Fruit fly (Drosophila melanogaster) whole organism: ENCODE results near the gene GstD2.

ENCODE experiments used
- CG8478 ChIP-seq: fragments of >200 bp; optimal IDR thresholded peaks from 2 replicates; lab custom pipeline; 2018; ENCODE audit warnings: inconsistent platforms
- EcR ChIP-seq, 2 experiments: fragments of >200 bp; optimal IDR thresholded peaks; 2 replicates each; lab custom pipeline; 2017; ENCODE audit warnings: missing biosample characterization in 2 of 2, missing genetic modification characterization in 2 of 2, missing genetic modification reagents in 2 of 2
- pan ChIP-seq: fragments of >200 bp; optimal IDR thresholded peaks from 2 replicates; lab custom pipeline; 2017
- psq ChIP-seq: fragments of >200 bp; optimal IDR thresholded peaks from 2 replicates; lab custom pipeline; 2017

DNA sequence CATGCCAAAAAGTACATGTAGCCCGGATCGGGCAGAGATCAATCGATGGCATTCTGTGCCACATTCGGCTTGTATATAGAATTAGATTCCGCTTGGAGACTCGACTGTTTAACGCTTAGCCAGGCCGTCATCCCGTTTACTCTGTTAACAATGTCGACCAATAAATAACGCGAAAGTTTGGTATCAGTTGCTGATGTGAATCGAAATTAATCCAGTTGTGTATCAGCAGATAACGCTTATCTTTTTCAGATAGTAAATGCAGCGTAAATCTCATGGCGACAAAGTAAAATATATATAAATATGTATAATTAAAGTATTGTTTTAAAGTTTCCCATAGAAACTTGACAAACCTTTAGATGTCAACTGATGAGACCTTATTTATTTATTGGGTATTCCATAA is 39.7 kb downstream of the GstD2 start:
- TF ChIP-seq CG8478 (no peak), psq (lab: Kevin White, UChicago) (no peak), EcR (GFP tag; optimal IDR thresholded peaks at IDR 0.05; lab: Kevin White, UChicago) (no peak), pan (lab: Kevin White, UChicago) (no peak)
